Worm (Caenorhabditis elegans) whole organism, L4 larva: ENCODE measurements around the gene F41G3.21.
A peak's percentile ranks its signal among the peaks of the same experiment; 100 is the strongest.

Experiments used
- F37D6.2 ChIP-seq: sonication (generic microtip); optimal IDR thresholded peaks from 2 replicates; lab custom pipeline; 2016; ENCODE audit warnings: mild to moderate bottlenecking, missing genetic modification characterization, missing compliant biosample characterization
- F44E2.7 ChIP-seq: fragments of 200-800 bp; sonication (Bioruptor generic); IDR thresholded peaks from 2 replicates; pipeline ENCODE4 v2.1.2; 2022; ENCODE audit warnings: missing genetic modification characterization, missing compliant biosample characterization
- Y105C5A.15 ChIP-seq: fragments of 200-800 bp; sonication (Bioruptor generic); IDR thresholded peaks from 2 replicates; pipeline ENCODE4 v1.3.6; 2022; ENCODE audit warnings: missing genetic modification characterization, missing compliant biosample characterization
- ZK337.2 ChIP-seq: fragments of 200-800 bp; sonication (Bioruptor generic); IDR thresholded peaks from 2 replicates; pipeline ENCODE4 v1.3.6; 2022; ENCODE audit warnings: missing genetic modification reagents, missing genetic modification characterization, missing compliant biosample characterization
- ZK546.5 ChIP-seq, 2 experiments: sonication (generic microtip); optimal IDR thresholded peaks; 2 replicates each; lab custom pipeline; 2017; ENCODE audit warnings: missing biosample characterization in 2 of 2, missing genetic modification characterization in 2 of 2
- arid-1 ChIP-seq: fragments of 200-800 bp; sonication (Bioruptor generic); conservative IDR thresholded peaks from 2 replicates; pipeline ENCODE4 v1.3.6; 2022; ENCODE audit warnings: missing genetic modification reagents, missing genetic modification characterization, missing compliant biosample characterization
- ceh-20 ChIP-seq: fragments of 200-800 bp; sonication (Bioruptor generic); IDR thresholded peaks from 2 replicates; pipeline ENCODE4 v1.3.6; 2022; ENCODE audit warnings: missing genetic modification reagents, missing genetic modification characterization, missing compliant biosample characterization
- ceh-28 ChIP-seq: fragments of 150-350 bp; optimal IDR thresholded peaks from 2 replicates; lab custom pipeline; 2014; ENCODE audit warnings: missing biosample characterization, missing genetic modification reagents, missing genetic modification characterization
- ceh-32 ChIP-seq: sonication (generic microtip); optimal IDR thresholded peaks from 2 replicates; lab custom pipeline; 2016; ENCODE audit warnings: mild to moderate bottlenecking, missing genetic modification characterization, missing compliant biosample characterization; ENCODE audit not compliant: poor library complexity
- ces-1 ChIP-seq: fragments of 150-350 bp; sonication (generic microtip); optimal IDR thresholded peaks from 4 replicates; lab custom pipeline; 2014; ENCODE audit warnings: missing biosample characterization, missing genetic modification reagents, missing genetic modification characterization
- daf-19 ChIP-seq: fragments of 200-800 bp; sonication (Bioruptor generic); conservative IDR thresholded peaks from 2 replicates; pipeline ENCODE4 v1.3.6; 2022; ENCODE audit warnings: missing genetic modification characterization, missing compliant biosample characterization
- dmd-6 ChIP-seq: fragments of 200-800 bp; sonication (Bioruptor generic); IDR thresholded peaks from 2 replicates; pipeline ENCODE4 v1.3.6; 2022; ENCODE audit warnings: missing genetic modification reagents, missing genetic modification characterization, missing compliant biosample characterization
- duxl-1 ChIP-seq: sonication (generic microtip); optimal IDR thresholded peaks from 2 replicates; lab custom pipeline; 2016; ENCODE audit warnings: mild to moderate bottlenecking, missing genetic modification characterization, moderate library complexity, missing compliant biosample characterization; ENCODE audit not compliant: poor library complexity
- egl-27 ChIP-seq: sonication (generic microtip); optimal IDR thresholded peaks from 3 replicates; lab custom pipeline; 2017; ENCODE audit warnings: missing biosample characterization, missing genetic modification reagents, missing genetic modification characterization
- fkh-10 ChIP-seq: fragments of 150-350 bp; optimal IDR thresholded peaks from 2 replicates; lab custom pipeline; 2014; ENCODE audit warnings: missing biosample characterization, missing genetic modification reagents, missing genetic modification characterization
- fos-1 ChIP-seq: fragments of 150-350 bp; optimal IDR thresholded peaks from 2 replicates; lab custom pipeline; 2014; ENCODE audit warnings: missing biosample characterization, missing genetic modification characterization
- hif-1 ChIP-seq, 2 experiments: sonication (generic microtip); optimal IDR thresholded peaks; 2 replicates each; lab custom pipeline; 2016 to 2017; ENCODE audit warnings: missing compliant biosample characterization in 2 of 2, missing genetic modification characterization in 2 of 2, missing genetic modification reagents in 2 of 2, missing genotype in 2 of 2, mild to moderate bottlenecking in 1 of 2
- hlh-11 ChIP-seq: fragments of 200-800 bp; sonication (Bioruptor generic); optimal IDR thresholded peaks from 2 replicates; lab custom pipeline; 2018; ENCODE audit warnings: mild to moderate bottlenecking, missing genetic modification characterization, missing compliant biosample characterization
- hmg-1.1 ChIP-seq: fragments of 200-800 bp; sonication (Bioruptor generic); IDR thresholded peaks from 2 replicates; pipeline ENCODE4 v1.3.6; 2022; ENCODE audit warnings: missing genetic modification reagents, missing genetic modification characterization, missing compliant biosample characterization
- jun-1 ChIP-seq: fragments of 150-350 bp; optimal IDR thresholded peaks from 2 replicates; lab custom pipeline; 2014; ENCODE audit warnings: missing biosample characterization, missing genetic modification reagents, missing genetic modification characterization
- lin-13 ChIP-seq: fragments of 150-350 bp; optimal IDR thresholded peaks from 2 replicates; lab custom pipeline; 2014; ENCODE audit warnings: missing biosample characterization, missing genetic modification reagents, missing genetic modification characterization
- lin-15B ChIP-seq: fragments of 150-350 bp; sonication (generic microtip); optimal IDR thresholded peaks from 3 replicates; lab custom pipeline; 2014; ENCODE audit warnings: missing biosample characterization, missing genetic modification characterization
- lin-29 ChIP-seq: fragments of 200-800 bp; sonication (Bioruptor generic); IDR thresholded peaks from 2 replicates; pipeline ENCODE4 v1.3.6; 2022; ENCODE audit warnings: missing genetic modification reagents, missing genetic modification characterization, missing compliant biosample characterization
- lir-3 ChIP-seq: sonication (generic microtip); optimal IDR thresholded peaks from 2 replicates; lab custom pipeline; 2016; ENCODE audit warnings: mild to moderate bottlenecking, missing genetic modification characterization, missing compliant biosample characterization
- madf-9 ChIP-seq: fragments of 200-800 bp; sonication (Bioruptor generic); conservative IDR thresholded peaks from 2 replicates; pipeline ENCODE4 v1.3.6; 2022; ENCODE audit warnings: missing genetic modification reagents, missing genetic modification characterization, missing compliant biosample characterization
- mep-1 ChIP-seq: fragments of 150-350 bp; sonication (generic microtip); optimal IDR thresholded peaks from 3 replicates; lab custom pipeline; 2014; ENCODE audit warnings: missing biosample characterization, missing genetic modification characterization
- nhr-10 ChIP-seq: fragments of 150-350 bp; optimal IDR thresholded peaks from 2 replicates; lab custom pipeline; 2014; ENCODE audit warnings: missing biosample characterization, missing genetic modification characterization
- nhr-111 ChIP-seq: fragments of 200-800 bp; sonication (Bioruptor generic); optimal IDR thresholded peaks from 2 replicates; lab custom pipeline; 2018; ENCODE audit warnings: mild to moderate bottlenecking, missing genetic modification characterization, missing compliant biosample characterization
- nhr-25 ChIP-seq: sonication (generic microtip); optimal IDR thresholded peaks from 2 replicates; lab custom pipeline; 2017; ENCODE audit warnings: missing genetic modification characterization, mild to moderate bottlenecking, missing compliant biosample characterization, antibody characterized with exemption, moderate library complexity, borderline replicate concordance; ENCODE audit not compliant: insufficient read depth
- nhr-6 ChIP-seq: fragments of 150-350 bp; optimal IDR thresholded peaks from 2 replicates; lab custom pipeline; 2014; ENCODE audit warnings: missing biosample characterization, missing genetic modification characterization
- nhr-76 ChIP-seq: fragments of 150-350 bp; optimal IDR thresholded peaks from 2 replicates; lab custom pipeline; 2014; ENCODE audit warnings: missing biosample characterization, missing genetic modification characterization
- rbr-2 ChIP-seq: sonication (generic microtip); optimal IDR thresholded peaks from 2 replicates; lab custom pipeline; 2016; ENCODE audit warnings: missing genotype, missing genetic modification characterization, missing compliant biosample characterization
- spr-1 ChIP-seq: sonication (generic microtip); optimal IDR thresholded peaks from 2 replicates; lab custom pipeline; 2016; ENCODE audit warnings: mild to moderate bottlenecking, missing genetic modification characterization, missing compliant biosample characterization
- unc-62 ChIP-seq, 3 experiments: fragments of 150-350 bp in 1 of 3; sonication (generic microtip); optimal IDR thresholded peaks in 2 of 3; peaks in 1 of 3; 1 replicate in 1 of 3; 2 replicates in 2 of 3; lab custom pipeline; 2014 to 2017; ENCODE audit warnings: missing biosample characterization in 3 of 3, missing genetic modification characterization in 3 of 3, missing genetic modification reagents in 3 of 3, missing genotype in 1 of 3
- zfp-2 ChIP-seq: sonication (generic microtip); optimal IDR thresholded peaks from 2 replicates; lab custom pipeline; 2016; ENCODE audit warnings: mild to moderate bottlenecking, missing genetic modification characterization, missing compliant biosample characterization
- zip-11 ChIP-seq: fragments of 200-800 bp; sonication (Bioruptor generic); IDR thresholded peaks from 2 replicates; pipeline ENCODE4 v1.3.6; 2022; ENCODE audit warnings: missing genetic modification characterization, missing compliant biosample characterization
- ztf-11 ChIP-seq: fragments of 150-350 bp; optimal IDR thresholded peaks from 2 replicates; lab custom pipeline; 2014; ENCODE audit warnings: missing biosample characterization, missing genetic modification characterization

Gene F41G3.21

ce11 chrII:6734674-6735073, 18.1 kb downstream of the F41G3.21 start, which contains the start of gene T14B4.3 (continued):
- TF ChIP-seq daf-19 (GFP tag; lab: Robert Waterston, UW): no peak
- no peak for TF ChIP-seq ZK337.2 (GFP tag; lab: Robert Waterston, UW)
- TF ChIP-seq hlh-11 (tag; lab: Kevin White, UChicago): no peak
- TF ChIP-seq F44E2.7 (GFP tag; lab: Robert Waterston, UW): no peak
- TF ChIP-seq nhr-25 (tag; lab: Kevin White, UChicago): no peak
- TF ChIP-seq ceh-32 (tag; lab: Kevin White, UChicago): no peak
- peak; percentile 75 for TF ChIP-seq nhr-6 (tag; lab: Kevin White, UChicago)
- TF ChIP-seq fkh-10: no peak
- no peak for TF ChIP-seq nhr-76 (tag; lab: Kevin White, UChicago)
- no peak for TF ChIP-seq lin-15B (tag; lab: Kevin White, UChicago)
- TF ChIP-seq Y105C5A.15 (GFP tag; lab: Robert Waterston, UW): no peak
- TF ChIP-seq ztf-11 (tag; lab: Kevin White, UChicago): no peak
- no peak for TF ChIP-seq ces-1 (GFP tag; lab: Kevin White, UChicago)
- TF ChIP-seq duxl-1: no peak
- TF ChIP-seq rbr-2 (tag; lab: Kevin White, UChicago): peak; percentile 51
- TF ChIP-seq dmd-6: no peak
- no peak for TF ChIP-seq nhr-111 (GFP tag; lab: Kevin White, UChicago)
- no peak for TF ChIP-seq lin-29 (GFP tag; lab: Robert Waterston, UW)
- no peak for TF ChIP-seq lir-3 (tag; lab: Kevin White, UChicago)
- TF ChIP-seq madf-9: no peak
- peak; percentile 73 for TF ChIP-seq mep-1 (tag; lab: Kevin White, UChicago)
- TF ChIP-seq ceh-20: no peak
- TF ChIP-seq ZK546.5 (tag; optimal IDR thresholded peaks at IDR 0.05; lab: Kevin White, UChicago): no peak
- no peak for TF ChIP-seq egl-27
- TF ChIP-seq, all 104 proteins: peak for 19

ce11 chrII:6733718-6734117, 19.0 kb downstream of the F41G3.21 start, which contains the start of gene T14B4.9:
T14B4.9 (minus strand) TSS chrII:6733818.
- no peak for TF ChIP-seq jun-1
- TF ChIP-seq fos-1: no peak
- TF ChIP-seq zfp-2 (tag; lab: Kevin White, UChicago): no peak
- TF ChIP-seq, all 104 proteins: peak for 0

ce11 chrII:6729331-6729730, 23.4 kb downstream of the F41G3.21 start, which contains the start of gene T14B4.8:
T14B4.8 (minus strand) TSS chrII:6729390.
- TF ChIP-seq unc-62 (GFP tag; optimal IDR thresholded peaks at IDR 0.05 in 1 of 2; lab: Kevin White, UChicago): peak in 1 of 2 experiments; percentile 94
- TF ChIP-seq unc-62 (tag; optimal IDR thresholded peaks at IDR 0.05; lab: Kevin White, UChicago): no peak
- no peak for TF ChIP-seq ztf-11 (tag; lab: Kevin White, UChicago)
- no peak for TF ChIP-seq ceh-28 (tag; lab: Kevin White, UChicago)
- TF ChIP-seq nhr-10 (tag; lab: Kevin White, UChicago): no peak
- TF ChIP-seq daf-19 (GFP tag; lab: Robert Waterston, UW): no peak
- TF ChIP-seq fkh-10: peak; percentile 22
- TF ChIP-seq spr-1: no peak
- TF ChIP-seq hif-1 (tag; optimal IDR thresholded peaks at IDR 0.05; lab: Kevin White, UChicago): no peak
- TF ChIP-seq egl-27: no peak
- no peak for TF ChIP-seq F37D6.2 (tag; lab: Kevin White, UChicago)
- peak; percentile 38; the same call in 1 of the 2 replicates for TF ChIP-seq hmg-1.1 (GFP tag; lab: Robert Waterston, UW)
- TF ChIP-seq lin-13 (GFP tag; lab: Kevin White, UChicago): no peak
- TF ChIP-seq arid-1 (GFP tag; lab: Robert Waterston, UW): no peak
- TF ChIP-seq zip-11: no peak
- no peak for TF ChIP-seq hlh-11 (tag; lab: Kevin White, UChicago)
